Worm (Caenorhabditis elegans): ENCODE data around the gene F39F10.4.

The F39F10.4 gene

ce11 chrX:16903619-16904018 lies at the start of gene F39F10.4:
F39F10.4 (minus strand) TSS chrX:16903719.
- no peak for TF ChIP-seq nhr-28 (tag; optimal IDR thresholded peaks at IDR 0.05)
- TF ChIP-seq lsy-2 (tag; optimal IDR thresholded peaks at IDR 0.05) = no peak
- no peak for TF ChIP-seq drap-1 (GFP tag; optimal IDR thresholded peaks at IDR 0.05)
- no peak for TF ChIP-seq bed-3 (GFP tag; optimal IDR thresholded peaks at IDR 0.05)
- TF ChIP-seq ceh-43 (GFP tag; optimal IDR thresholded peaks at IDR 0.05) = no peak

ce11 chrX:16952859-16953258 lies 49.3 kb upstream of the F39F10.4 start, which contains the start of gene F52G3.8:
F52G3.8 (minus strand) TSS chrX:16952959.
- TF ChIP-seq nhr-237 (tag; optimal IDR thresholded peaks at IDR 0.05) (no peak), ces-1 (GFP tag; optimal IDR thresholded peaks at IDR 0.05) (no peak), hlh-1 (tag; optimal IDR thresholded peaks at IDR 0.05) (no peak), nhr-2 (tag; optimal IDR thresholded peaks at IDR 0.05) (no peak), sptf-1 (tag; optimal IDR thresholded peaks at IDR 0.05) (no peak), lin-32 (GFP tag; optimal IDR thresholded peaks at IDR 0.05) (no peak), drap-1 (GFP tag; optimal IDR thresholded peaks at IDR 0.05) (no peak), nhr-12 (tag; optimal IDR thresholded peaks at IDR 0.05) (no peak), sem-2 (GFP tag; optimal IDR thresholded peaks at IDR 0.05) (no peak), elt-1 (tag; optimal IDR thresholded peaks at IDR 0.05; ENCODE audit: borderline replicate concordance, insufficient read depth) (no peak), snpc-4 (tag; optimal IDR thresholded peaks at IDR 0.05) (no peak)

- TF ChIP-seq ceh-39 (tag; optimal IDR thresholded peaks at IDR 0.05) = peak; percentile 51
- no peak for TF ChIP-seq ceh-43 (GFP tag; optimal IDR thresholded peaks at IDR 0.05)
- TF ChIP-seq flh-1 (GFP tag; optimal IDR thresholded peaks at IDR 0.05) = peak; percentile 37
- no peak for TF ChIP-seq lin-32 (GFP tag; optimal IDR thresholded peaks at IDR 0.05)
- TF ChIP-seq nhr-76 (tag; optimal IDR thresholded peaks at IDR 0.05) = no peak
- TF ChIP-seq ceh-83 (GFP tag; optimal IDR thresholded peaks at IDR 0.05) = peak; percentile 62
- TF ChIP-seq ces-1 (GFP tag; optimal IDR thresholded peaks at IDR 0.05) = peak; percentile 42
- peak; percentile 26 for TF ChIP-seq cnd-1 (tag; optimal IDR thresholded peaks at IDR 0.05)
- TF ChIP-seq blmp-1 (tag; optimal IDR thresholded peaks at IDR 0.05) = no peak
- no peak for TF ChIP-seq unc-62 (GFP tag; optimal IDR thresholded peaks at IDR 0.05)
- peak; percentile 32 for TF ChIP-seq drap-1 (GFP tag; optimal IDR thresholded peaks at IDR 0.05)
- peak; percentile 0 for TF ChIP-seq sem-2 (GFP tag; optimal IDR thresholded peaks at IDR 0.05)
- peak; percentile 30 for TF ChIP-seq mls-2 (tag; optimal IDR thresholded peaks at IDR 0.05)
- TF ChIP-seq hlh-1 (tag; optimal IDR thresholded peaks at IDR 0.05) = no peak
- no peak for TF ChIP-seq elt-3 (tag; optimal IDR thresholded peaks at IDR 0.05)
- peak; percentile 49 for TF ChIP-seq bed-3 (GFP tag; optimal IDR thresholded peaks at IDR 0.05)
- TF ChIP-seq pha-4 (tag; optimal IDR thresholded peaks at IDR 0.05) = no peak
- TF ChIP-seq snpc-4 (tag; optimal IDR thresholded peaks at IDR 0.05) = no peak
- TF ChIP-seq ham-2 (GFP tag; optimal IDR thresholded peaks at IDR 0.05) = no peak
- TF ChIP-seq sptf-1 (tag; optimal IDR thresholded peaks at IDR 0.05) = peak; percentile 57
Observed at ce11 chrX:16943934-16944914, 40.7 kb upstream of the F39F10.4 start.

- no peak for TF ChIP-seq ces-1 (GFP tag; optimal IDR thresholded peaks at IDR 0.05)
- no peak for TF ChIP-seq ham-2 (GFP tag; optimal IDR thresholded peaks at IDR 0.05)
- TF ChIP-seq bed-3 (GFP tag; optimal IDR thresholded peaks at IDR 0.05) = no peak
Observed at ce11 chrX:16942316-16942715, 38.8 kb upstream of the F39F10.4 start.

- TF ChIP-seq mep-1 (tag; optimal IDR thresholded peaks at IDR 0.05) = peak; percentile 27
- no peak for TF ChIP-seq zip-8 (tag; optimal IDR thresholded peaks at IDR 0.05)
- no peak for TF ChIP-seq lin-13 (tag; optimal IDR thresholded peaks at IDR 0.05)
- peak; percentile 12 for TF ChIP-seq pha-4 (tag; optimal IDR thresholded peaks at IDR 0.05)
Observed at ce11 chrX:16931255-16932023, 27.9 kb upstream of the F39F10.4 start.

All from whole organism, mixed stage, embryonic.